Worm (Caenorhabditis elegans) whole organism, early embryonic: ENCODE data around the gene ttyh-1.

Experiments used
- B0310.2 ChIP-seq: sonication (generic microtip); optimal IDR thresholded peaks from 2 replicates; lab custom pipeline; 2016; ENCODE audit warnings: mild to moderate bottlenecking, missing genetic modification characterization, missing compliant biosample characterization
- F13C5.2 ChIP-seq: sonication (generic microtip); optimal IDR thresholded peaks from 2 replicates; lab custom pipeline; 2017; ENCODE audit warnings: mild to moderate bottlenecking, missing genetic modification characterization, inconsistent platforms, missing compliant biosample characterization
- aly-1 ChIP-seq: sonication (generic microtip); optimal IDR thresholded peaks from 2 replicates; lab custom pipeline; 2016; ENCODE audit warnings: missing genetic modification characterization, missing compliant biosample characterization
- ama-1 ChIP-seq: fragments of 150-350 bp; optimal IDR thresholded peaks from 2 replicates; lab custom pipeline; 2014
- ceh-13 ChIP-seq: fragments of 200-800 bp; sonication (Bioruptor generic); optimal IDR thresholded peaks from 2 replicates; lab custom pipeline; 2018; ENCODE audit warnings: mild to moderate bottlenecking, missing genetic modification characterization, missing compliant biosample characterization
- ceh-36 ChIP-seq: sonication (generic microtip); optimal IDR thresholded peaks from 2 replicates; lab custom pipeline; 2016; ENCODE audit warnings: missing genetic modification characterization, inconsistent platforms, missing compliant biosample characterization
- ets-7 ChIP-seq: sonication (generic microtip); optimal IDR thresholded peaks from 2 replicates; lab custom pipeline; 2016; ENCODE audit warnings: missing genotype, missing genetic modification characterization, missing compliant biosample characterization
- flt-1 ChIP-seq: fragments of 200-800 bp; sonication (Bioruptor generic); IDR thresholded peaks from 2 replicates; pipeline ENCODE4 v1.3.6; 2022; ENCODE audit warnings: missing genetic modification characterization, missing compliant biosample characterization
- hmbx-1 ChIP-seq: sonication (generic microtip); optimal IDR thresholded peaks from 2 replicates; lab custom pipeline; 2016; ENCODE audit warnings: mild to moderate bottlenecking, missing genetic modification characterization, missing compliant biosample characterization
- hmg-4 ChIP-seq: fragments of 200-800 bp; sonication (Bioruptor generic); optimal IDR thresholded peaks from 2 replicates; lab custom pipeline; 2018; ENCODE audit warnings: mild to moderate bottlenecking, missing genetic modification characterization, missing compliant biosample characterization
- hnd-1 ChIP-seq: sonication (generic microtip); optimal IDR thresholded peaks from 2 replicates; lab custom pipeline; 2016; ENCODE audit warnings: missing genetic modification characterization, missing compliant biosample characterization
- pes-1 ChIP-seq: fragments of 200-800 bp; sonication (Bioruptor generic); IDR thresholded peaks from 2 replicates; pipeline ENCODE4 v1.3.6; 2022; ENCODE audit warnings: missing genetic modification reagents, missing genetic modification characterization, missing compliant biosample characterization
- scrt-1 ChIP-seq: fragments of 200-800 bp; sonication (Bioruptor generic); IDR thresholded peaks from 2 replicates; pipeline ENCODE4 v1.3.6; 2022; ENCODE audit warnings: missing genetic modification characterization, missing compliant biosample characterization
- sea-1 ChIP-seq: fragments of 200-800 bp; sonication (Bioruptor generic); conservative IDR thresholded peaks from 2 replicates; pipeline ENCODE4 v1.3.6; 2022; ENCODE audit warnings: missing genetic modification characterization, missing compliant biosample characterization
- tbx-11 ChIP-seq: fragments of 200-800 bp; sonication (Bioruptor generic); IDR thresholded peaks from 2 replicates; pipeline ENCODE4 v1.3.6; 2022; ENCODE audit warnings: missing genetic modification characterization, missing compliant biosample characterization
- tbx-37 ChIP-seq: fragments of 200-800 bp; sonication (Bioruptor generic); conservative IDR thresholded peaks from 2 replicates; pipeline ENCODE4 v1.3.6; 2022; ENCODE audit warnings: missing genetic modification reagents, missing genetic modification characterization, missing compliant biosample characterization
- tra-4 ChIP-seq: sonication (generic microtip); optimal IDR thresholded peaks from 2 replicates; lab custom pipeline; 2017; ENCODE audit warnings: missing genetic modification characterization, missing compliant biosample characterization

The ttyh-1 gene

DNA sequence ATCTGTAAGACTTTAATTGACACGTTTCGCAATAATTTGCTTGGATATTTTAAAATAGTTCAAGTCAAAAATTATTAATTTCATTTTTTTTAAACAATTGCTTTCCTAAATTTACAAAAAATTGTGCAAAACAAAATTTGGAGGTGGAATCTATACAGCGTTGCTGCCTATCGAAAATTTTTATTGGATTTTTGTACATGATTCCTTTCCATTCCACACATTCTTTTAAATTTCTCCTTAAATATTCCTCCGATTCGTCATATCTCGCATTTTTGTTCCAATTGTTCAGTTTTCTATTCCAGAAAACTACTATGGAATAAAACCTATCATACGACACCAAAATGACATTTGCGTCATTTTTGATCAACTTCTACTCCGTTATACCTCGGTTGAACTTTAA, at the start of gene ttyh-1:
Gene ttyh-1, plus strand, starts transcription at position 301 of the 400 bp plus-strand sequence.
- TF ChIP-seq flt-1 (GFP tag; lab: Robert Waterston, UW) (no peak), hnd-1 (tag; lab: Kevin White, UChicago) (no peak), B0310.2 (tag; lab: Kevin White, UChicago) (no peak), ama-1 (lab: Kevin White, UChicago) (no peak), tra-4 (tag; lab: Kevin White, UChicago) (no peak), ceh-36 (no peak), tbx-37 (GFP tag; lab: Robert Waterston, UW) (no peak), ceh-13 (GFP tag; lab: Kevin White, UChicago) (no peak), ets-7 (tag; lab: Kevin White, UChicago) (no peak), hmbx-1 (tag; lab: Kevin White, UChicago) (no peak)

DNA sequence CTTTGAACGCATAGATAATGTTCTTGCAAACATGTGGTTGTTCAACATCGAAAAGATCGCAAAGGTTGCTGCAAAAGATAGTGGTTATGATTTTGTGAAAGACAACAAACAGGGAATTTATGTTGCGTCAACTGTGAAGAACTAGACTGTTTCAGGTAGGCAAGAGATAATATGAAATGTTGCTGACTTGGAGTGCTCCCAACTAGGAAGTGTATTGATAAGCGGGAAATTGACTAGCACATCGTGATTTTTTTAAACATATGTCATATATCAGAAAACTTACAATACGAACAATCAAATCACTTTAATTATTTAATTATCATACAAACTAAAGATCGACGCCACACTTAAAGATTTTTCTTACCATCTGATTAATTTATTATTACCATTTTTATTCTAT, 45.3 kb upstream of the ttyh-1 start:
- TF ChIP-seq sea-1 (GFP tag; lab: Robert Waterston, UW) = no peak
- no peak for TF ChIP-seq F13C5.2 (tag; lab: Kevin White, UChicago)
- TF ChIP-seq ceh-36 = no peak
- TF ChIP-seq aly-1 (tag; lab: Kevin White, UChicago) = no peak
- no peak for TF ChIP-seq tbx-11 (GFP tag; lab: Robert Waterston, UW)
- no peak for TF ChIP-seq ets-7 (tag; lab: Kevin White, UChicago)
- no peak for TF ChIP-seq tbx-37 (GFP tag; lab: Robert Waterston, UW)
- TF ChIP-seq ceh-13 (GFP tag; lab: Kevin White, UChicago) = no peak

DNA sequence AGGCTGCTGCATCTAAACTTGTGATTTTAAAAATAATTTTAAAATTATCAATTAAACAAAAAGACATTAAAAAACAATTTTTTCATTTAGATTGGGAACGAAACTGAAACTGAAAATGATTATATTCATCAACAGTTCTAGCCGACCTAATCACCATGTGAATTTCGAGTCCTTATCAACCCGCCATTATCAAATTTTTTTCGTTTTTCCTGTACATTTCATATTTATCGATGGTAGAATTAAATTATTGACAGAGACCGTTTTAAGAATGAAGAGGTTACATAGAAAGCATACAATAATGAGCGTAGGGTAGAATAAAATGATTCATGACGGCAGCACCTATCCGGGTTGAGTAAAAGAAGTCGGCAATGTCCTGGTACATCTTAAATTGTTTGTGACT, 44.3 kb upstream of the ttyh-1 start, which contains the start of gene asm-2:
Gene asm-2, minus strand, starts transcription at position 12 of the 400 bp plus-strand sequence.
- TF ChIP-seq flt-1 (GFP tag; lab: Robert Waterston, UW) (no peak), sea-1 (GFP tag; lab: Robert Waterston, UW) (no peak), tbx-37 (GFP tag; lab: Robert Waterston, UW) (no peak), tbx-11 (GFP tag; lab: Robert Waterston, UW) (no peak), hmbx-1 (tag; lab: Kevin White, UChicago) (no peak), scrt-1 (GFP tag; lab: Robert Waterston, UW) (no peak), ets-7 (tag; lab: Kevin White, UChicago) (no peak), tra-4 (tag; lab: Kevin White, UChicago) (no peak)

DNA sequence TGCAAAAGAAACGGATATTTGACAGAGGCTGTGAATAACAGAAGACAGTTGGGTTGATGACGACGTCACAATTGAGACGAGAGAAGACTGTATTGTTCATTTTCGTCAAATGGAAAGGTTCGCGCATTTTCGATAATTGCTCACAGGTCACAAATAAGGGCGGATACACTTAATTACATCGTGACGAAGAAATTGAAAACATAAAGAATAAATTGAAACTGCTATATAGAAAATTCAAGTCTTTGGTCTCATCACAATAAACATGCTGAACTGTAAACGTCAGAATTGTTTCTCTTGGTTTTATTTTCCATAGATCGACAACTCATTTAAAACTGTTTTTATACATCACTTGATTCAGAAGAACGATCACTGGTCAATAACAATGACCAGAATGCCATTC, 41.7 kb upstream of the ttyh-1 start, which contains the start of gene ZK455.5:
Gene ZK455.5, minus strand, starts transcription at position 101 of the 400 bp plus-strand sequence.
- TF ChIP-seq hmg-4 (GFP tag; lab: Kevin White, UChicago) (no peak), hnd-1 (tag; lab: Kevin White, UChicago) (no peak), tra-4 (tag; lab: Kevin White, UChicago) (no peak), hmbx-1 (tag; lab: Kevin White, UChicago) (no peak), ets-7 (tag; lab: Kevin White, UChicago) (no peak), aly-1 (tag; lab: Kevin White, UChicago) (no peak)

DNA sequence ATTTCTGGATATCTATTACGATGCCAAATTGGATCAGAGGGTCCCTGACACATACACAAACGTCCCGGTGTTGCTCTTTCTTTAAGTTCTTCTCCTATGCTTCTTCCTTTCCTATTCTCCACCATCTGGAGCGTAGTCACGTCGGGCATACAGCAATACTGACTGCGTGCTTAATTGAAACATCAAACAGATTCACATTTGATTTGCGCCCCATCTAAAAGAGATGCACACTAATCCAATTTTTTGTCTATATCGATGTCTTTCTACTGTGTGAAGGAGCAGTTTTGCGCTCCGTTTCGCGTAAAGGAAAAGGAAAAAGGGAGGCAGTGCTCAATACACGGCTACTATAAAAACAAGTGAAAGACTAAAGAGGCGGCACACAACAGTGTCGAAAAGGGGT, 39.8 kb upstream of the ttyh-1 start:
- no peak for TF ChIP-seq F13C5.2 (tag; lab: Kevin White, UChicago)
- no peak for TF ChIP-seq ama-1 (lab: Kevin White, UChicago)

DNA sequence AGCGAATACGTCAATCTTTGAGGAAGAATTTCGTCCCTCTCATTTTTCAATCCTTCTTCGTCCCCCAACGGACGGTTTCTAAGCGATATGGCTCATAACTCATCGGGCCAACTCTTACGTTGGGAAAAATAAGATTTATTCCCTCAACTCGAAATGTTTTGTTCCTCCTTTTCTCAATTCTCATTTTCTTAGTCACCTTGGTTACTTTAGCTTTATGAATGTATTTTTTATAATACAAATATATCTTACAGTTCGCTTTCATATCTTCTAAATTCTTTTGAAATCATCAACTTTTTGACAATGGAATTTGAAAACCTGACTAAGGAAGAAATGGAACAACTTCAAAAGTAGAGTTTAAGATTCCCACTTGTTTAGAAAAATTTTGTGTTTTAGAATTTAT, 39.1 kb upstream of the ttyh-1 start, which contains the start of gene npr-9:
Gene npr-9, plus strand, starts transcription at position 301 of the 400 bp plus-strand sequence.
- TF ChIP-seq flt-1 (GFP tag; lab: Robert Waterston, UW) = no peak
- no peak for TF ChIP-seq aly-1 (tag; lab: Kevin White, UChicago)
- TF ChIP-seq ama-1 (lab: Kevin White, UChicago) = no peak
- no peak for TF ChIP-seq hmg-4 (GFP tag; lab: Kevin White, UChicago)
- TF ChIP-seq ceh-13 (GFP tag; lab: Kevin White, UChicago) = no peak
- TF ChIP-seq ets-7 (tag; lab: Kevin White, UChicago) = no peak
- TF ChIP-seq scrt-1 (GFP tag; lab: Robert Waterston, UW) = no peak
- TF ChIP-seq tbx-11 (GFP tag; lab: Robert Waterston, UW) = no peak
- TF ChIP-seq sea-1 (GFP tag; lab: Robert Waterston, UW) = no peak
- no peak for TF ChIP-seq tbx-37 (GFP tag; lab: Robert Waterston, UW)
- TF ChIP-seq ceh-36 = no peak
- no peak for TF ChIP-seq pes-1 (GFP tag; lab: Robert Waterston, UW)
- TF ChIP-seq B0310.2 (tag; lab: Kevin White, UChicago) = no peak

DNA sequence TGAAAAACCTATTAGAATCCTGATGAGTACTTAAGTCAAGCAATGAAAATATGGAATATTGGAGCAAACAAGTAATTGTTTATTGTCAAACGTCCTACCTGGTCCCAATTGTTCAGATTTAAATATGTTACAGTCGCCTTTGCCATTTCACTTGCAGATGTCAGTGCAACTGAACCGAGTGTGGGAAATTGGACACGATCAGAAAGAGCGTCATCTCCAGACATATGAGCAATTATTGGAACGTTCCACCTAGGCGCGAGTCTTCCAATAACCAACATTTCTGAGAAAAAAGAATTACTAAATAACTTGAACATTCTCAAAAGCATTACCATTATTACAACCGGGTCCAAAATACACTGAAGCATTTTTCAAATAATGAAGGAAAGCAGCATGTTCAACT, 31.4 kb upstream of the ttyh-1 start:
- TF ChIP-seq tbx-37 (GFP tag; lab: Robert Waterston, UW) = no peak
- no peak for TF ChIP-seq hnd-1 (tag; lab: Kevin White, UChicago)
- TF ChIP-seq hmbx-1 (tag; lab: Kevin White, UChicago) = no peak
- no peak for TF ChIP-seq F13C5.2 (tag; lab: Kevin White, UChicago)
- no peak for TF ChIP-seq ets-7 (tag; lab: Kevin White, UChicago)
- TF ChIP-seq ceh-36 = no peak
- no peak for TF ChIP-seq flt-1 (GFP tag; lab: Robert Waterston, UW)
- no peak for TF ChIP-seq aly-1 (tag; lab: Kevin White, UChicago)
- TF ChIP-seq tra-4 (tag; lab: Kevin White, UChicago) = no peak
- no peak for TF ChIP-seq pes-1 (GFP tag; lab: Robert Waterston, UW)
- no peak for TF ChIP-seq B0310.2 (tag; lab: Kevin White, UChicago)
- no peak for TF ChIP-seq tbx-11 (GFP tag; lab: Robert Waterston, UW)
- TF ChIP-seq sea-1 (GFP tag; lab: Robert Waterston, UW) = no peak

DNA sequence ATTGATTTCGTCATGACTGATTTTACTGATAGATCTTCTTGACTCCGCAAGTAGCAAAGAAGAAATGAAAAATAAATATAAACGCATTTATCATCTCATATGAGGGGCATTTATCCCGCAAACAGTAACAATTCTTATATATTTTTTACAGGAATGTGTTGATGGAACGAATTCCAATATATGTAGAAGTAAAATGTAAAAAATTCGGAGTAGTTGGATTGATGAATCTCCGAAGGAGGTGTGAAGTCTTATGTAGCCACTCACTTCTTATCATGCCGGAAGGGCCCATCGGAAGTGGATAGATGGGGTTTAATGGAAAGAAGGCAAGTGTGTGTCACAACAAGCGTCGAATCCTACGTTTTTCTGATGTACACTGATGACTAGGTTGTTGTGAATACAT, 30.7 kb upstream of the ttyh-1 start, which contains the start of gene gcy-9:
Gene gcy-9, minus strand, starts transcription at position 101 of the 400 bp plus-strand sequence.
- TF ChIP-seq tbx-11 (GFP tag; lab: Robert Waterston, UW) (no peak), F13C5.2 (tag; lab: Kevin White, UChicago) (no peak), ceh-13 (GFP tag; lab: Kevin White, UChicago) (no peak), hnd-1 (tag; lab: Kevin White, UChicago) (no peak), scrt-1 (GFP tag; lab: Robert Waterston, UW) (no peak), tbx-37 (GFP tag; lab: Robert Waterston, UW) (no peak), sea-1 (GFP tag; lab: Robert Waterston, UW) (no peak), aly-1 (tag; lab: Kevin White, UChicago) (no peak), ceh-36 (no peak), B0310.2 (tag; lab: Kevin White, UChicago) (no peak)
